Fruit fly (Drosophila melanogaster) whole organism, embryonic: ENCODE data around the gene mtsh.

Experiments used
- B-H1 ChIP-seq: fragments of 200-800 bp; sonication (Bioruptor generic); IDR thresholded peaks from 3 replicates; pipeline ENCODE4 v1.3.6; 2022; ENCODE audit warnings: missing biosample characterization, missing genetic modification characterization
- Bdp1 ChIP-seq: fragments of 200-800 bp; sonication (Bioruptor generic); optimal IDR thresholded peaks from 3 replicates; lab custom pipeline; 2016; ENCODE audit warnings: missing biosample characterization, missing genetic modification characterization
- Bgb ChIP-seq: fragments of 200-800 bp; sonication (Bioruptor generic); IDR thresholded peaks from 2 replicates; pipeline ENCODE4 v1.3.6; 2022; ENCODE audit warnings: missing biosample characterization, missing genetic modification characterization; ENCODE audit not compliant: partially characterized antibody
- CG1024 ChIP-seq: fragments of 200-800 bp; sonication (Bioruptor generic); IDR thresholded peaks from 2 replicates; pipeline ENCODE4 v1.3.6; 2022; ENCODE audit warnings: missing biosample characterization, missing genetic modification characterization
- CG10565 ChIP-seq: fragments of 200-800 bp; sonication (Bioruptor generic); optimal IDR thresholded peaks from 3 replicates; lab custom pipeline; 2016; ENCODE audit warnings: missing biosample characterization, mild to moderate bottlenecking, missing genetic modification characterization
- CG11247 ChIP-seq: fragments of 200-800 bp; sonication (Bioruptor generic); IDR thresholded peaks from 2 replicates; pipeline ENCODE4 v1.3.6; 2022; ENCODE audit warnings: missing biosample characterization, missing genetic modification characterization
- CG14441 ChIP-seq: fragments of 200-800 bp; sonication (Bioruptor generic); IDR thresholded peaks from 2 replicates; pipeline ENCODE4 v1.3.6; 2022; ENCODE audit warnings: missing biosample characterization, missing genetic modification characterization
- CG16815 ChIP-seq: fragments of 200-800 bp; sonication (Bioruptor generic); optimal IDR thresholded peaks from 3 replicates; lab custom pipeline; 2017; ENCODE audit warnings: missing biosample characterization, mild to moderate bottlenecking, missing genetic modification characterization
- CG2712 ChIP-seq: fragments of 200-800 bp; optimal IDR thresholded peaks from 3 replicates; lab custom pipeline; 2019; ENCODE audit warnings: missing biosample characterization, mild to moderate bottlenecking, missing genetic modification characterization, moderate library complexity
- CG2875 ChIP-seq: fragments of 200-800 bp; sonication (Bioruptor generic); optimal IDR thresholded peaks from 2 replicates; lab custom pipeline; 2017; ENCODE audit warnings: missing biosample characterization, mild to moderate bottlenecking, missing genetic modification characterization, missing genetic modification reagents
- CG3163 ChIP-seq: fragments of 200-800 bp; sonication (Bioruptor generic); optimal IDR thresholded peaks from 3 replicates; lab custom pipeline; 2016; ENCODE audit warnings: missing biosample characterization, missing genetic modification characterization
- CG32767 ChIP-seq: fragments of 200-800 bp; sonication (Bioruptor generic); IDR thresholded peaks from 2 replicates; pipeline ENCODE4 v1.3.6; 2022; ENCODE audit warnings: missing biosample characterization, missing genetic modification characterization
- CG4820 ChIP-seq: fragments of 200-800 bp; sonication (Bioruptor generic); optimal IDR thresholded peaks from 3 replicates; lab custom pipeline; 2016; ENCODE audit warnings: missing biosample characterization, missing genetic modification characterization
- CG5245 ChIP-seq: fragments of 200-800 bp; sonication (Bioruptor generic); optimal IDR thresholded peaks from 3 replicates; lab custom pipeline; 2016; ENCODE audit warnings: missing biosample characterization, missing genetic modification characterization
- CG6272 ChIP-seq: fragments of 200-800 bp; sonication (Bioruptor generic); IDR thresholded peaks from 2 replicates; pipeline ENCODE4 v1.3.6; 2022; ENCODE audit warnings: missing biosample characterization, missing genetic modification characterization
- CG6683 ChIP-seq: fragments of 200-800 bp; sonication (Bioruptor generic); optimal IDR thresholded peaks from 2 replicates; lab custom pipeline; 2017; ENCODE audit warnings: missing biosample characterization, mild to moderate bottlenecking, missing genetic modification characterization, missing genetic modification reagents
- CG7963 ChIP-seq: fragments of 200-800 bp; sonication (Bioruptor generic); IDR thresholded peaks from 3 replicates; pipeline ENCODE4 v1.3.6; 2022; ENCODE audit warnings: missing biosample characterization, missing genetic modification characterization; ENCODE audit not compliant: partially characterized antibody
- CG8359 ChIP-seq: fragments of 200-800 bp; sonication (Bioruptor generic); optimal IDR thresholded peaks from 2 replicates; lab custom pipeline; 2017; ENCODE audit warnings: missing biosample characterization, mild to moderate bottlenecking, missing genetic modification characterization, borderline replicate concordance
- D19B ChIP-seq: fragments of 200-800 bp; sonication (Bioruptor generic); optimal IDR thresholded peaks from 2 replicates; lab custom pipeline; 2017; ENCODE audit warnings: missing biosample characterization, mild to moderate bottlenecking, missing genetic modification characterization
- Dbx ChIP-seq: fragments of 200-800 bp; sonication (Bioruptor generic); IDR thresholded peaks from 3 replicates; pipeline ENCODE4 v1.3.6; 2022; ENCODE audit warnings: missing biosample characterization, missing genetic modification characterization
- Dfd ChIP-seq, 2 experiments: fragments of >200 bp; optimal IDR thresholded peaks; 2 replicates each; lab custom pipeline; 2017; ENCODE audit warnings: missing biosample characterization in 2 of 2, missing genetic modification characterization in 2 of 2
- E2f2 ChIP-seq: fragments of 200-800 bp; sonication (Bioruptor generic); IDR thresholded peaks from 2 replicates; pipeline ENCODE4 v1.3.6; 2022; ENCODE audit warnings: missing biosample characterization, missing genetic modification characterization
- Gsc ChIP-seq: fragments of 200-800 bp; sonication (Bioruptor generic); IDR thresholded peaks from 2 replicates; pipeline ENCODE4 v1.3.6; 2022; ENCODE audit warnings: missing biosample characterization, missing genetic modification characterization
- HLH3B ChIP-seq: fragments of 200-800 bp; sonication (Bioruptor generic); IDR thresholded peaks from 2 replicates; pipeline ENCODE4 v1.3.6; 2022; ENCODE audit warnings: missing biosample characterization, missing genetic modification characterization
- Hmx ChIP-seq: fragments of 200-800 bp; sonication (Bioruptor generic); optimal IDR thresholded peaks from 2 replicates; lab custom pipeline; 2016; ENCODE audit warnings: missing biosample characterization, missing genetic modification characterization
- Rfx ChIP-seq: fragments of 200-800 bp; sonication (Bioruptor generic); IDR thresholded peaks from 2 replicates; pipeline ENCODE4 v1.3.6; 2022; ENCODE audit warnings: missing biosample characterization, missing genetic modification characterization
- br ChIP-seq: fragments of >200 bp; optimal IDR thresholded peaks from 2 replicates; lab custom pipeline; 2017
- cato ChIP-seq: fragments of 200-800 bp; sonication (Bioruptor generic); optimal IDR thresholded peaks from 2 replicates; lab custom pipeline; 2016; ENCODE audit warnings: missing biosample characterization, missing genetic modification characterization, borderline replicate concordance
- cg ChIP-seq: fragments of 200-800 bp; sonication (Bioruptor generic); optimal IDR thresholded peaks from 3 replicates; lab custom pipeline; 2019; ENCODE audit warnings: missing biosample characterization, mild to moderate bottlenecking, missing genetic modification characterization, moderate library complexity
- ci ChIP-seq: fragments of 200-800 bp; sonication (Bioruptor generic); IDR thresholded peaks from 3 replicates; pipeline ENCODE4 v1.3.6; 2022; ENCODE audit warnings: missing biosample characterization, missing genetic modification characterization
- corto ChIP-seq: fragments of 200-800 bp; sonication (Bioruptor generic); optimal IDR thresholded peaks from 2 replicates; lab custom pipeline; 2016; ENCODE audit warnings: missing biosample characterization, mild to moderate bottlenecking, missing genetic modification characterization, moderate library complexity
- dan ChIP-seq: fragments of 200-800 bp; sonication (Bioruptor generic); IDR thresholded peaks from 2 replicates; pipeline ENCODE4 v1.3.6; 2022; ENCODE audit warnings: missing biosample characterization, missing genetic modification characterization
- dm ChIP-seq: fragments of 200-800 bp; sonication (Bioruptor generic); optimal IDR thresholded peaks from 3 replicates; lab custom pipeline; 2016; ENCODE audit warnings: missing biosample characterization, missing genetic modification characterization
- dpn ChIP-seq, 2 experiments: fragments of 200-800 bp; sonication (Bioruptor generic); optimal IDR thresholded peaks; 3 replicates each; lab custom pipeline; 2016; ENCODE audit warnings: missing biosample characterization in 2 of 2, missing genetic modification characterization in 2 of 2
- dysf ChIP-seq: fragments of 200-800 bp; sonication (Bioruptor generic); IDR thresholded peaks from 3 replicates; pipeline ENCODE4 v1.3.6; 2022; ENCODE audit warnings: missing biosample characterization, missing genetic modification characterization
- emc ChIP-seq: fragments of 200-800 bp; sonication (Bioruptor generic); optimal IDR thresholded peaks from 2 replicates; lab custom pipeline; 2016; ENCODE audit warnings: missing biosample characterization, missing genetic modification characterization
- gcm ChIP-seq: fragments of 200-800 bp; sonication (Bioruptor generic); optimal IDR thresholded peaks from 2 replicates; lab custom pipeline; 2019; ENCODE audit warnings: missing biosample characterization, mild to moderate bottlenecking, missing genetic modification characterization, moderate library complexity
- gfzf ChIP-seq: fragments of 200-800 bp; sonication (Bioruptor generic); optimal IDR thresholded peaks from 2 replicates; lab custom pipeline; 2016; ENCODE audit warnings: missing biosample characterization, mild to moderate bottlenecking, missing genetic modification characterization, moderate library complexity
- kni ChIP-seq: fragments of 200-800 bp; sonication (Bioruptor generic); optimal IDR thresholded peaks from 3 replicates; lab custom pipeline; 2017; ENCODE audit warnings: mild to moderate bottlenecking, missing biosample characterization, missing genetic modification reagents, missing genetic modification characterization
- lola ChIP-seq, 3 experiments: fragments of >200 bp in 2 of 3; fragments of 200-800 bp in 1 of 3; sonication (Bioruptor generic) in 1 of 3; optimal IDR thresholded peaks; 2 replicates each; lab custom pipeline; 2017 to 2019; ENCODE audit warnings: missing biosample characterization in 3 of 3, missing genetic modification characterization in 3 of 3, mild to moderate bottlenecking in 1 of 3, moderate library complexity in 1 of 3
- lov ChIP-seq, 2 experiments: fragments of 200-800 bp in 1 of 2; fragments of >200 bp in 1 of 2; sonication (Bioruptor generic) in 1 of 2; IDR thresholded peaks in 1 of 2; optimal IDR thresholded peaks in 1 of 2; 2 replicates in 1 of 2; 3 replicates in 1 of 2; pipeline versions ENCODE4 v1.3.6 to Lab custom; 2017 to 2022; ENCODE audit warnings: missing biosample characterization in 1 of 2, missing genetic modification characterization in 1 of 2
- onecut ChIP-seq: fragments of 200-800 bp; sonication (Bioruptor generic); IDR thresholded peaks from 2 replicates; pipeline ENCODE4 v1.3.6; 2022; ENCODE audit warnings: missing biosample characterization, missing genetic modification characterization
- ranshi ChIP-seq: fragments of 200-800 bp; sonication (Bioruptor generic); IDR thresholded peaks from 2 replicates; pipeline ENCODE4 v1.3.6; 2022; ENCODE audit warnings: missing biosample characterization, missing genetic modification characterization
- slbo ChIP-seq: fragments of 200-800 bp; sonication (Bioruptor generic); IDR thresholded peaks from 2 replicates; pipeline ENCODE4 v1.3.6; 2022; ENCODE audit warnings: missing biosample characterization, missing genetic modification characterization
- stc ChIP-seq: fragments of 200-800 bp; sonication (Bioruptor generic); IDR thresholded peaks from 2 replicates; pipeline ENCODE4 v1.3.6; 2022; ENCODE audit warnings: missing biosample characterization, missing genetic modification characterization
- tin ChIP-seq: fragments of 200-800 bp; sonication (Bioruptor generic); optimal IDR thresholded peaks from 3 replicates; lab custom pipeline; 2016; ENCODE audit warnings: missing biosample characterization, missing genetic modification characterization
- vvl ChIP-seq: fragments of 200-800 bp; sonication (Bioruptor generic); IDR thresholded peaks from 2 replicates; pipeline ENCODE4 v1.3.6; 2022; ENCODE audit warnings: missing biosample characterization, missing genetic modification characterization
- z ChIP-seq: fragments of 200-800 bp; sonication (Bioruptor generic); IDR thresholded peaks from 3 replicates; pipeline ENCODE4 v1.3.6; 2022; ENCODE audit warnings: missing biosample characterization, missing genetic modification characterization

The mtsh gene

dm6 chr2L:8325150-8325549 is 5.4 kb upstream of the mtsh start, which contains the start of gene CG7781 (continued):
- TF ChIP-seq cg (GFP tag; lab: Kevin White, UChicago) (peak; percentile 45), Rfx (GFP tag; lab: Robert Waterston, UW) (0 out of 2 replicates have a peak, but pooled peaks have one; percentile 19), z (GFP tag; lab: Robert Waterston, UW) (peak; percentile 76), CG1024 (GFP tag; lab: Robert Waterston, UW) (0 out of 2 replicates have a peak, but pooled peaks have one; percentile 21), slbo (GFP tag; lab: Robert Waterston, UW) (0 out of 2 replicates have a peak, but pooled peaks have one; percentile 24), CG32767 (GFP tag; lab: Robert Waterston, UW) (0 out of 2 replicates have a peak, but pooled peaks have one; percentile 11), ci (0 out of 3 replicates have a peak, but pooled peaks have one; percentile 52), stc (GFP tag; lab: Robert Waterston, UW) (no peak), ranshi (GFP tag; lab: Robert Waterston, UW) (0 out of 2 replicates have a peak, but pooled peaks have one; percentile 5)

DNA sequence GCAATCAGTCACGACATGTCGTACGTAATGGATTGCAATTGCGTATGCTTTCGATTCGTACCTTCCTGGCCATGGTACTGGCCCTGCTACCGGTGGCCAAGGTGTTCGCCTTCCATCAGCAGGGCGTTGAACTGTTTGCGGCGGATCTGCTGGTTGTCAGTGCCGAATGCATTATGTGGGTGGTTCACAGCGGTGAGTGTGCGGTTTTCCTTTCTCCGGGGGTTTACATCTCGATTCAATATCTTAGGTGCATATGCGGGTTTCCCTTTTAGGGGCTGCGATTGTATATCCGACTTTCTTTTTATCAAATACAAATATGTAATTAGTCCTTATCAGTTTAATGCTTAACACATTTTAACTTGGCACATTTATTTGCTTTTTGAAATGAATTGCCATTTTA is 8.0 kb downstream of the mtsh start:
- TF ChIP-seq CG14441 (GFP tag; lab: Robert Waterston, UW) = no peak
- TF ChIP-seq br = no peak
- TF ChIP-seq dm = no peak
- TF ChIP-seq CG6272 (GFP tag; lab: Robert Waterston, UW) = 0 out of 2 replicates have a peak, but pooled peaks have one; percentile 7
- no peak for TF ChIP-seq B-H1 (GFP tag; lab: Robert Waterston, UW)
- TF ChIP-seq lov (optimal IDR thresholded peaks at IDR 0.05; lab: Kevin White, UChicago) = no peak
- TF ChIP-seq lov (GFP tag; IDR thresholded peaks at IDR 0.05; lab: Robert Waterston, UW) = 0 out of 3 replicates have a peak, but pooled peaks have one; percentile 21
- no peak for TF ChIP-seq dan (GFP tag; lab: Robert Waterston, UW)
- no peak for TF ChIP-seq corto
- no peak for TF ChIP-seq CG6683 (GFP tag; lab: Kevin White, UChicago)
- no peak for TF ChIP-seq emc (GFP tag; lab: Kevin White, UChicago)
- TF ChIP-seq gcm (GFP tag; lab: Kevin White, UChicago) = peak; percentile 79
- TF ChIP-seq CG11247 (GFP tag; lab: Robert Waterston, UW) = no peak
- 0 out of 3 replicates have a peak, but pooled peaks have one; percentile 17 for TF ChIP-seq CG7963 (GFP tag; lab: Robert Waterston, UW)
- TF ChIP-seq CG2712 (tag; lab: Kevin White, UChicago) = no peak
- TF ChIP-seq CG2875 = no peak
- TF ChIP-seq gfzf (GFP tag; lab: Kevin White, UChicago) = no peak

DNA sequence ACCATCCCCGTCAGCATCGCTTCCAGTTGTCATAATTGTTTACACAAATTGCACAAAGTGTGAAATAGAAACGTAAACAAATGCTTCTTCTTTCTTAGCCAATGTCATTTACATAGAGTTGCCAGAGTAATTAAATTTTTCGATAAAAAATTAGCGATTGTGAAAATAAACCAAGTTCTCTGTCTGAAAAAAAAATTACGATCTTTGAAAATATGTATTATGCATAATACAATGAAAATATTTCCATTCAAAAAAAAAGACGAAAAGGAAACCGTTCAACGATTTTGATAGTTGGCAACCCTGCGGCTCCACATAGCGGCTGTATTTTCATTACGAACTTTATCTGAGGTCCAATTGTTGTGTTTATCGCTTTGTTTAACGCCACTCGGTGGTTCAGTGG is 8.6 kb downstream of the mtsh start, which contains the start of the genes CG7810 and CG7806:
Gene CG7810 (minus strand): TSS at position 105 of the 400 bp plus-strand sequence.
Gene CG7806 (plus strand): TSS at position 309 of the 400 bp plus-strand sequence.
- peak; percentile 78 to 91 for TF ChIP-seq dpn (GFP tag; optimal IDR thresholded peaks at IDR 0.05; lab: Kevin White, UChicago)
- TF ChIP-seq cato = peak; percentile 75
- peak; percentile 92 for TF ChIP-seq dysf (GFP tag; lab: Robert Waterston, UW)
- TF ChIP-seq stc (GFP tag; lab: Robert Waterston, UW) = peak; percentile 92
- TF ChIP-seq CG3163 (GFP tag; lab: Kevin White, UChicago) = peak; percentile 72
- TF ChIP-seq onecut (GFP tag; lab: Robert Waterston, UW) = peak; percentile 81
- peak; percentile 82 for TF ChIP-seq CG4820 (GFP tag; lab: Kevin White, UChicago)
- TF ChIP-seq HLH3B = peak; percentile 91
- no peak for TF ChIP-seq Hmx (GFP tag; lab: Kevin White, UChicago)
- peak; percentile 98 for TF ChIP-seq vvl (GFP tag; lab: Robert Waterston, UW)
- TF ChIP-seq CG5245 (GFP tag; lab: Kevin White, UChicago) = peak; percentile 80
- TF ChIP-seq kni (GFP tag; lab: Kevin White, UChicago) = peak; percentile 42
- TF ChIP-seq E2f2 (GFP tag; lab: Robert Waterston, UW) = peak; percentile 80
- TF ChIP-seq Gsc (GFP tag; lab: Robert Waterston, UW) = no peak
- no peak for TF ChIP-seq Bgb (GFP tag; lab: Robert Waterston, UW)
- peak; percentile 72 for TF ChIP-seq Bdp1 (GFP tag; lab: Kevin White, UChicago)
- TF ChIP-seq Dbx = peak; percentile 82
- peak in 1 of 3 experiments; percentile 85 for TF ChIP-seq lola (GFP tag; optimal IDR thresholded peaks at IDR 0.05; lab: Kevin White, UChicago)
- TF ChIP-seq Dfd (GFP tag; optimal IDR thresholded peaks at IDR 0.05; lab: Kevin White, UChicago) = no peak
- peak; percentile 88 for TF ChIP-seq tin (GFP tag; lab: Kevin White, UChicago)
- peak; percentile 65 for TF ChIP-seq CG8359 (GFP tag; lab: Kevin White, UChicago)
- peak; percentile 10 for TF ChIP-seq CG10565 (GFP tag; lab: Kevin White, UChicago)
- no peak for TF ChIP-seq lov (optimal IDR thresholded peaks at IDR 0.05; lab: Kevin White, UChicago)
- TF ChIP-seq lov (GFP tag; IDR thresholded peaks at IDR 0.05; lab: Robert Waterston, UW) = peak; percentile 67; the same call in 1 of the 3 replicates
- peak; percentile 58 for TF ChIP-seq CG16815
- TF ChIP-seq D19B (GFP tag; lab: Kevin White, UChicago) = no peak
